Worm (Caenorhabditis elegans): ENCODE measurements around the gene C01B10.3.
A peak's percentile ranks its signal among the peaks of the same experiment; 100 is the strongest.

Gene C01B10.3

DNA sequence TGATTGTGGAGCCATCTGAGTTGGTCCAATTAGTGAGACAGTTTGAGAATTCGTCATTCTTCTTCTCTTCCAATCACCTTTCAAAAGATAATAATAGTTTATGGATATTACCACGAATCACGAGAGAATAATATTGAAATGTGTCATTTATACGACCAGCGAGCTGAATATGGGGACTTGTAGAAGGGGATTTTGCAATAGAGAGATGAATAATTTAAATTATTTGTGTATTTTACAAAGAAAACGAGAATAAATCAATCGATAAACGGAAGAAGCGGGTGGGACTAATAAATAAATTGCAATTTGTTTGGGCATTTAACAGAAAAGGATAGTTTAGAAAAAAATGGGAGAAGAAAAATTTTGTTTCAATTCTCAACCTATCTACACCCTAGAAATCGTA lies 38.5 kb downstream of the C01B10.3 start, which contains the start of gene odr-8:
Gene odr-8 (minus strand): TSS at position 101 of the 400 bp plus-strand sequence.
- no peak for TF ChIP-seq nhr-129 (tag; optimal IDR thresholded peaks at IDR 0.05)
- TF ChIP-seq elt-1 (tag; optimal IDR thresholded peaks at IDR 0.05): no peak
- TF ChIP-seq ztf-1 (GFP tag; conservative IDR thresholded peaks at IDR 0.05): no peak
- no peak for TF ChIP-seq elt-3 (tag; optimal IDR thresholded peaks at IDR 0.05)
- no peak for TF ChIP-seq nhr-237 (tag; optimal IDR thresholded peaks at IDR 0.05)
- TF ChIP-seq Y55F3AM.14 (GFP tag; optimal IDR thresholded peaks at IDR 0.05): no peak
- TF ChIP-seq lin-11 (tag; optimal IDR thresholded peaks at IDR 0.05): no peak
- no peak for TF ChIP-seq ama-1 (optimal IDR thresholded peaks at IDR 0.05)
- TF ChIP-seq mdl-1 (tag; optimal IDR thresholded peaks at IDR 0.05): no peak
- no peak for TF ChIP-seq dmd-4 (tag; optimal IDR thresholded peaks at IDR 0.05)
- TF ChIP-seq ceh-16 (tag; optimal IDR thresholded peaks at IDR 0.05): no peak
- TF ChIP-seq sma-3 (GFP tag; optimal IDR thresholded peaks at IDR 0.05): no peak

ce11 chrIV:6581658-6582057 lies 39.5 kb downstream of the C01B10.3 start:
- TF ChIP-seq egl-27 (tag; optimal IDR thresholded peaks at IDR 0.05) (no peak), mbf-1 (tag; optimal IDR thresholded peaks at IDR 0.05) (no peak), lin-39 (tag; optimal IDR thresholded peaks at IDR 0.05) (no peak), unc-55 (GFP tag; optimal IDR thresholded peaks at IDR 0.05) (no peak)

DNA sequence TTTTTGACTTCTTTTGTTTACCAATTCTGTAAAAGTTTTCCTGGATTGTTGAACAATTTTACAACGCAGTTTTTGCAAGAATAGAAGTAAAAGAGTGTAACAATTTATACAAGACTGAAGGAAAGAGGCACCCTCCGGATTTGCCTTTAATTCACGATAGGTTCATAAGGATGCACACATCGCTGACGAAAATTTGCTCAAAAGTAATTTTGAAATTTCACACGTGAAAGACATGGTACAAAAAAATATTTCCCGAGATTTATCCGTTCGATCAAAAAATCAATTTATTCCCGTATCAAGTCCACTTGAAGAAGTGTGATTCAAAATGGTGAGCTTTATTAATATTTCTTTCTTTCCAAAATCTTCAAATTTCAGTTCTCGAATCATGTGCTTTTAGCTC lies 43.2 kb downstream of the C01B10.3 start, which contains the start of gene C43G2.3:
Gene C43G2.3 (plus strand): TSS at position 301 of the 400 bp plus-strand sequence.
- TF ChIP-seq alr-1 (tag; optimal IDR thresholded peaks at IDR 0.05): no peak
- TF ChIP-seq F13H6.1 (tag; optimal IDR thresholded peaks at IDR 0.05): no peak
- TF ChIP-seq unc-39 (tag; optimal IDR thresholded peaks at IDR 0.05): no peak
- TF ChIP-seq zag-1 (tag; optimal IDR thresholded peaks at IDR 0.05): no peak
- no peak for TF ChIP-seq crh-2 (tag; optimal IDR thresholded peaks at IDR 0.05)
- TF ChIP-seq nhr-12 (tag; optimal IDR thresholded peaks at IDR 0.05): no peak
- TF ChIP-seq snpc-4 (tag; optimal IDR thresholded peaks at IDR 0.05): no peak
- no peak for TF ChIP-seq fos-1 (tag; optimal IDR thresholded peaks at IDR 0.05)
- TF ChIP-seq Y55F3AM.14 (GFP tag; optimal IDR thresholded peaks at IDR 0.05): no peak
- no peak for TF ChIP-seq dmd-4 (tag; optimal IDR thresholded peaks at IDR 0.05)
- no peak for TF ChIP-seq blmp-1 (tag; optimal IDR thresholded peaks at IDR 0.05; ENCODE audit: insufficient read depth)
- TF ChIP-seq peb-1 (tag; optimal IDR thresholded peaks at IDR 0.05): no peak
- no peak for TF ChIP-seq nhr-25 (tag; optimal IDR thresholded peaks at IDR 0.05)
- no peak for TF ChIP-seq sma-9 (GFP tag; optimal IDR thresholded peaks at IDR 0.05)
- no peak for TF ChIP-seq sma-9 (tag; optimal IDR thresholded peaks at IDR 0.05)
- TF ChIP-seq R02D3.7 (tag; optimal IDR thresholded peaks at IDR 0.05): no peak
- TF ChIP-seq sem-4 (tag; optimal IDR thresholded peaks at IDR 0.05): no peak
- no peak for TF ChIP-seq ztf-4 (tag; optimal IDR thresholded peaks at IDR 0.05)
- TF ChIP-seq nhr-10 (tag; optimal IDR thresholded peaks at IDR 0.05): no peak
- no peak for TF ChIP-seq C34F6.9 (tag; optimal IDR thresholded peaks at IDR 0.05)
- no peak for TF ChIP-seq lin-11 (tag; optimal IDR thresholded peaks at IDR 0.05)

- TF ChIP-seq ztf-11 (tag; optimal IDR thresholded peaks at IDR 0.05) (no peak), skn-1 (tag; optimal IDR thresholded peaks at IDR 0.05) (no peak), alr-1 (tag; optimal IDR thresholded peaks at IDR 0.05) (no peak), fos-1 (tag; optimal IDR thresholded peaks at IDR 0.05) (peak; percentile 17), C34F6.9 (tag; optimal IDR thresholded peaks at IDR 0.05) (peak; percentile 40), sma-9 (GFP tag; optimal IDR thresholded peaks at IDR 0.05) (peak; percentile 59), sma-9 (tag; optimal IDR thresholded peaks at IDR 0.05) (no peak), blmp-1 (tag; optimal IDR thresholded peaks at IDR 0.05; ENCODE audit: insufficient read depth) (peak; percentile 9), unc-55 (GFP tag; optimal IDR thresholded peaks at IDR 0.05) (peak; percentile 22), egl-27 (tag; optimal IDR thresholded peaks at IDR 0.05) (peak; percentile 57), lin-13 (GFP tag; optimal IDR thresholded peaks at IDR 0.05) (peak; percentile 24), sma-3 (GFP tag; optimal IDR thresholded peaks at IDR 0.05) (peak; percentile 59), crh-2 (tag; optimal IDR thresholded peaks at IDR 0.05) (peak; percentile 56), gmeb-1 (tag; optimal IDR thresholded peaks at IDR 0.05) (peak; percentile 51), nhr-21 (tag; optimal IDR thresholded peaks at IDR 0.05) (peak; percentile 13), nhr-129 (tag; optimal IDR thresholded peaks at IDR 0.05) (peak; percentile 50), nhr-25 (tag; optimal IDR thresholded peaks at IDR 0.05) (peak; percentile 59), ceh-16 (tag; optimal IDR thresholded peaks at IDR 0.05) (no peak), F13H6.1 (tag; optimal IDR thresholded peaks at IDR 0.05) (peak; percentile 80), lsy-2 (tag; optimal IDR thresholded peaks at IDR 0.05) (peak in 1 of 2 experiments; percentile 52), ama-1 (optimal IDR thresholded peaks at IDR 0.05) (no peak)
These were observed 44.4 kb downstream of the C01B10.3 start for ce11 chrIV:6576728-6577101.

Data from whole organism, L2 larva.